Worm (Caenorhabditis elegans) whole organism, L4 larva: Measurements from ENCODE around the gene F48D6.4.

ENCODE experiments used
- F10B5.3 ChIP-seq: sonication (generic microtip); optimal IDR thresholded peaks from 2 replicates; lab custom pipeline; 2016; ENCODE audit warnings: mild to moderate bottlenecking, missing genetic modification characterization, missing compliant biosample characterization
- F37D6.2 ChIP-seq: sonication (generic microtip); optimal IDR thresholded peaks from 2 replicates; lab custom pipeline; 2016; ENCODE audit warnings: mild to moderate bottlenecking, missing genetic modification characterization, missing compliant biosample characterization
- F44E2.7 ChIP-seq: fragments of 200-800 bp; sonication (Bioruptor generic); IDR thresholded peaks from 2 replicates; pipeline ENCODE4 v2.1.2; 2022; ENCODE audit warnings: missing genetic modification characterization, missing compliant biosample characterization
- T26A8.4 ChIP-seq: fragments of 200-800 bp; sonication (Bioruptor generic); IDR thresholded peaks from 2 replicates; pipeline ENCODE4 v1.3.6; 2022; ENCODE audit warnings: missing genetic modification characterization, missing compliant biosample characterization
- Y105C5A.15 ChIP-seq: fragments of 200-800 bp; sonication (Bioruptor generic); IDR thresholded peaks from 2 replicates; pipeline ENCODE4 v1.3.6; 2022; ENCODE audit warnings: missing genetic modification characterization, missing compliant biosample characterization
- ceh-20 ChIP-seq: fragments of 200-800 bp; sonication (Bioruptor generic); IDR thresholded peaks from 2 replicates; pipeline ENCODE4 v1.3.6; 2022; ENCODE audit warnings: missing genetic modification reagents, missing genetic modification characterization, missing compliant biosample characterization
- ceh-28 ChIP-seq: fragments of 150-350 bp; optimal IDR thresholded peaks from 2 replicates; lab custom pipeline; 2014; ENCODE audit warnings: missing biosample characterization, missing genetic modification reagents, missing genetic modification characterization
- ceh-32 ChIP-seq: sonication (generic microtip); optimal IDR thresholded peaks from 2 replicates; lab custom pipeline; 2016; ENCODE audit warnings: mild to moderate bottlenecking, missing genetic modification characterization, missing compliant biosample characterization; ENCODE audit not compliant: poor library complexity
- ceh-82 ChIP-seq: sonication (generic microtip); optimal IDR thresholded peaks from 2 replicates; lab custom pipeline; 2017; ENCODE audit warnings: missing biosample characterization, missing genetic modification characterization
- ces-1 ChIP-seq: fragments of 150-350 bp; sonication (generic microtip); optimal IDR thresholded peaks from 4 replicates; lab custom pipeline; 2014; ENCODE audit warnings: missing biosample characterization, missing genetic modification reagents, missing genetic modification characterization
- daf-12 ChIP-seq: fragments of 150-350 bp; optimal IDR thresholded peaks from 2 replicates; lab custom pipeline; 2014; ENCODE audit warnings: missing biosample characterization, missing genetic modification reagents, missing genetic modification characterization
- daf-8 ChIP-seq: fragments of 200-800 bp; sonication (Bioruptor generic); IDR thresholded peaks from 2 replicates; pipeline ENCODE4 v1.3.6; 2022; ENCODE audit warnings: missing genetic modification characterization, missing compliant biosample characterization
- dmd-9 ChIP-seq: fragments of 200-800 bp; sonication (Bioruptor generic); IDR thresholded peaks from 2 replicates; pipeline ENCODE4 v1.3.6; 2022; ENCODE audit warnings: missing genetic modification reagents, missing genetic modification characterization, missing compliant biosample characterization
- duxl-1 ChIP-seq: sonication (generic microtip); optimal IDR thresholded peaks from 2 replicates; lab custom pipeline; 2016; ENCODE audit warnings: mild to moderate bottlenecking, missing genetic modification characterization, moderate library complexity, missing compliant biosample characterization; ENCODE audit not compliant: poor library complexity
- dve-1 ChIP-seq: sonication (generic microtip); optimal IDR thresholded peaks from 2 replicates; lab custom pipeline; 2017; ENCODE audit warnings: antibody characterized with exemption, mild to moderate bottlenecking, missing genetic modification characterization, missing compliant biosample characterization; ENCODE audit not compliant: insufficient read depth
- fkh-10 ChIP-seq: fragments of 150-350 bp; optimal IDR thresholded peaks from 2 replicates; lab custom pipeline; 2014; ENCODE audit warnings: missing biosample characterization, missing genetic modification reagents, missing genetic modification characterization
- fos-1 ChIP-seq: fragments of 150-350 bp; optimal IDR thresholded peaks from 2 replicates; lab custom pipeline; 2014; ENCODE audit warnings: missing biosample characterization, missing genetic modification characterization
- gei-8 ChIP-seq: fragments of 200-800 bp; sonication (Bioruptor generic); optimal IDR thresholded peaks from 2 replicates; lab custom pipeline; 2018; ENCODE audit warnings: mild to moderate bottlenecking, missing genetic modification characterization, missing compliant biosample characterization
- hif-1 ChIP-seq, 2 experiments: sonication (generic microtip); optimal IDR thresholded peaks; 2 replicates each; lab custom pipeline; 2016 to 2017; ENCODE audit warnings: missing compliant biosample characterization in 2 of 2, missing genetic modification characterization in 2 of 2, missing genetic modification reagents in 2 of 2, missing genotype in 2 of 2, mild to moderate bottlenecking in 1 of 2
- lin-13 ChIP-seq: fragments of 150-350 bp; optimal IDR thresholded peaks from 2 replicates; lab custom pipeline; 2014; ENCODE audit warnings: missing biosample characterization, missing genetic modification reagents, missing genetic modification characterization
- lin-15B ChIP-seq: fragments of 150-350 bp; sonication (generic microtip); optimal IDR thresholded peaks from 3 replicates; lab custom pipeline; 2014; ENCODE audit warnings: missing biosample characterization, missing genetic modification characterization
- lin-29 ChIP-seq: fragments of 200-800 bp; sonication (Bioruptor generic); IDR thresholded peaks from 2 replicates; pipeline ENCODE4 v1.3.6; 2022; ENCODE audit warnings: missing genetic modification reagents, missing genetic modification characterization, missing compliant biosample characterization
- lin-39 ChIP-seq: fragments of 150-350 bp; optimal IDR thresholded peaks from 2 replicates; lab custom pipeline; 2014; ENCODE audit warnings: missing biosample characterization, missing genetic modification reagents, missing genetic modification characterization
- lir-3 ChIP-seq: sonication (generic microtip); optimal IDR thresholded peaks from 2 replicates; lab custom pipeline; 2016; ENCODE audit warnings: mild to moderate bottlenecking, missing genetic modification characterization, missing compliant biosample characterization
- mep-1 ChIP-seq: fragments of 150-350 bp; sonication (generic microtip); optimal IDR thresholded peaks from 3 replicates; lab custom pipeline; 2014; ENCODE audit warnings: missing biosample characterization, missing genetic modification characterization
- mxl-3 ChIP-seq: fragments of 200-800 bp; sonication (Bioruptor generic); optimal IDR thresholded peaks from 2 replicates; lab custom pipeline; 2018; ENCODE audit warnings: mild to moderate bottlenecking, missing genetic modification characterization, missing compliant biosample characterization
- nhr-10 ChIP-seq: fragments of 150-350 bp; optimal IDR thresholded peaks from 2 replicates; lab custom pipeline; 2014; ENCODE audit warnings: missing biosample characterization, missing genetic modification characterization
- nhr-102 ChIP-seq: sonication (generic microtip); optimal IDR thresholded peaks from 2 replicates; lab custom pipeline; 2016; ENCODE audit warnings: mild to moderate bottlenecking, missing genetic modification characterization, moderate library complexity, missing compliant biosample characterization
- nhr-11 ChIP-seq: fragments of 150-350 bp; optimal IDR thresholded peaks from 2 replicates; lab custom pipeline; 2014; ENCODE audit warnings: missing biosample characterization, missing genetic modification characterization
- nhr-111 ChIP-seq: fragments of 200-800 bp; sonication (Bioruptor generic); optimal IDR thresholded peaks from 2 replicates; lab custom pipeline; 2018; ENCODE audit warnings: mild to moderate bottlenecking, missing genetic modification characterization, missing compliant biosample characterization
- nhr-237 ChIP-seq: sonication (generic microtip); optimal IDR thresholded peaks from 2 replicates; lab custom pipeline; 2017; ENCODE audit warnings: missing biosample characterization, missing genetic modification characterization
- nhr-25 ChIP-seq: sonication (generic microtip); optimal IDR thresholded peaks from 2 replicates; lab custom pipeline; 2017; ENCODE audit warnings: missing genetic modification characterization, mild to moderate bottlenecking, missing compliant biosample characterization, antibody characterized with exemption, moderate library complexity, borderline replicate concordance; ENCODE audit not compliant: insufficient read depth
- nhr-28 ChIP-seq: fragments of 150-350 bp; optimal IDR thresholded peaks from 2 replicates; lab custom pipeline; 2014; ENCODE audit warnings: missing biosample characterization, missing genetic modification characterization
- nhr-41 ChIP-seq: fragments of 200-800 bp; sonication (Bioruptor generic); IDR thresholded peaks from 2 replicates; pipeline ENCODE4 v1.3.6; 2022; ENCODE audit warnings: missing genetic modification reagents, missing genetic modification characterization, missing compliant biosample characterization
- nhr-42 ChIP-seq: fragments of 200-800 bp; sonication (Bioruptor generic); IDR thresholded peaks from 2 replicates; pipeline ENCODE4 v1.3.6; 2022; ENCODE audit warnings: missing genetic modification characterization, missing compliant biosample characterization
- nhr-48 ChIP-seq: sonication (generic microtip); optimal IDR thresholded peaks from 2 replicates; lab custom pipeline; 2016; ENCODE audit warnings: mild to moderate bottlenecking, missing genetic modification characterization, missing compliant biosample characterization
- nhr-6 ChIP-seq: fragments of 150-350 bp; optimal IDR thresholded peaks from 2 replicates; lab custom pipeline; 2014; ENCODE audit warnings: missing biosample characterization, missing genetic modification characterization
- nhr-77 ChIP-seq: fragments of 150-350 bp; optimal IDR thresholded peaks from 2 replicates; lab custom pipeline; 2014; ENCODE audit warnings: missing biosample characterization, missing genetic modification characterization
- pha-4 ChIP-seq, 2 experiments: fragments of 150-350 bp in 1 of 2; fragments of 200-800 bp in 1 of 2; sonication (Bioruptor generic) in 1 of 2; IDR thresholded peaks in 1 of 2; optimal IDR thresholded peaks in 1 of 2; 2 replicates each; pipeline versions ENCODE4 v1.3.6 to Lab custom; 2014 to 2022; ENCODE audit warnings: missing genetic modification characterization in 2 of 2, missing genetic modification reagents in 2 of 2, missing biosample characterization in 1 of 2, missing compliant biosample characterization in 1 of 2
- pqm-1 ChIP-seq: sonication (generic microtip); optimal IDR thresholded peaks from 2 replicates; lab custom pipeline; 2017; ENCODE audit warnings: missing biosample characterization, missing genetic modification characterization
- sdz-12 ChIP-seq: fragments of 200-800 bp; sonication (Bioruptor generic); optimal IDR thresholded peaks from 2 replicates; lab custom pipeline; 2018; ENCODE audit warnings: mild to moderate bottlenecking, missing genetic modification characterization, missing compliant biosample characterization
- set-16 ChIP-seq: fragments of 200-800 bp; sonication (Bioruptor generic); IDR thresholded peaks from 2 replicates; pipeline ENCODE4 v1.3.6; 2022; ENCODE audit warnings: missing genetic modification reagents, missing genetic modification characterization, missing compliant biosample characterization
- skn-1 ChIP-seq: fragments of 150-350 bp; optimal IDR thresholded peaks from 2 replicates; lab custom pipeline; 2014; ENCODE audit warnings: missing biosample characterization, missing genetic modification characterization
- snpc-1.2 ChIP-seq: fragments of 200-800 bp; sonication (Bioruptor generic); IDR thresholded peaks from 2 replicates; pipeline ENCODE4 v1.3.6; 2022; ENCODE audit warnings: missing genetic modification reagents, missing genetic modification characterization, missing compliant biosample characterization
- tag-97 ChIP-seq: fragments of 200-800 bp; sonication (Bioruptor generic); IDR thresholded peaks from 2 replicates; pipeline ENCODE4 v1.3.6; 2022; ENCODE audit warnings: missing genetic modification characterization, missing compliant biosample characterization
- tra-1 ChIP-seq: fragments of 200-800 bp; sonication (Bioruptor generic); IDR thresholded peaks from 2 replicates; pipeline ENCODE4 v1.3.6; 2022; ENCODE audit warnings: missing genetic modification reagents, missing genetic modification characterization, missing compliant biosample characterization
- unc-39 ChIP-seq: sonication (generic microtip); optimal IDR thresholded peaks from 2 replicates; lab custom pipeline; 2017; ENCODE audit warnings: missing biosample characterization, missing genetic modification characterization
- zag-1 ChIP-seq: fragments of 150-350 bp; optimal IDR thresholded peaks from 2 replicates; lab custom pipeline; 2014; ENCODE audit warnings: missing biosample characterization, missing genetic modification characterization
- zfp-3 ChIP-seq: fragments of 200-800 bp; sonication (Bioruptor generic); conservative IDR thresholded peaks from 2 replicates; pipeline ENCODE4 v1.3.6; 2022; ENCODE audit warnings: missing genetic modification reagents, missing genetic modification characterization, missing compliant biosample characterization
- ztf-11 ChIP-seq: fragments of 150-350 bp; optimal IDR thresholded peaks from 2 replicates; lab custom pipeline; 2014; ENCODE audit warnings: missing biosample characterization, missing genetic modification characterization
- ztf-7 ChIP-seq: fragments of 150-350 bp; optimal IDR thresholded peaks from 2 replicates; lab custom pipeline; 2014; ENCODE audit warnings: missing biosample characterization, missing genetic modification characterization

The F48D6.4 gene

ce11 chrX:4208495-4208894 lies 38.5 kb downstream of the F48D6.4 start (continued):
- no peak for TF ChIP-seq nhr-6 (tag; lab: Kevin White, UChicago)
- TF ChIP-seq mxl-3 (GFP tag; lab: Kevin White, UChicago): peak; percentile 21
- no peak for TF ChIP-seq nhr-10 (tag; lab: Kevin White, UChicago)
- TF ChIP-seq pha-4 (GFP tag; IDR thresholded peaks at IDR 0.05; lab: Robert Waterston, UW): peak; percentile 64; the same call in 1 of the 2 replicates
- TF ChIP-seq pha-4 (tag; optimal IDR thresholded peaks at IDR 0.05; lab: Kevin White, UChicago): no peak
- no peak for TF ChIP-seq set-16 (GFP tag; lab: Robert Waterston, UW)
- 0 out of 2 replicates have a peak, but pooled peaks have one; percentile 13 for TF ChIP-seq lin-29 (GFP tag; lab: Robert Waterston, UW)
- no peak for TF ChIP-seq Y105C5A.15 (GFP tag; lab: Robert Waterston, UW)
- TF ChIP-seq nhr-111 (GFP tag; lab: Kevin White, UChicago): no peak
- no peak for TF ChIP-seq daf-8 (GFP tag; lab: Robert Waterston, UW)
- TF ChIP-seq lin-39 (tag; lab: Kevin White, UChicago): no peak
- TF ChIP-seq F10B5.3 (tag; lab: Kevin White, UChicago): no peak
- peak; percentile 93 for TF ChIP-seq duxl-1 (tag; lab: Kevin White, UChicago)
- no peak for TF ChIP-seq mep-1
- TF ChIP-seq F37D6.2 (tag; lab: Kevin White, UChicago): no peak
- no peak for TF ChIP-seq lin-13 (GFP tag; lab: Kevin White, UChicago)
- TF ChIP-seq pqm-1 (tag; lab: Kevin White, UChicago): peak; percentile 12
- no peak for TF ChIP-seq hif-1 (tag; optimal IDR thresholded peaks at IDR 0.05; lab: Kevin White, UChicago)
- TF ChIP-seq lir-3 (tag; lab: Kevin White, UChicago): no peak
- peak; percentile 68 for TF ChIP-seq T26A8.4
- TF ChIP-seq unc-39 (tag; lab: Kevin White, UChicago): no peak
- TF ChIP-seq snpc-1.2: no peak
- no peak for TF ChIP-seq ceh-82
- TF ChIP-seq ztf-7 (tag; lab: Kevin White, UChicago): peak; percentile 53
- no peak for TF ChIP-seq daf-12 (tag; lab: Kevin White, UChicago)
- TF ChIP-seq dmd-9: no peak
- TF ChIP-seq nhr-41: no peak
- TF ChIP-seq nhr-42 (GFP tag; lab: Robert Waterston, UW): peak; percentile 93
- TF ChIP-seq fkh-10: no peak
- peak; percentile 56 for TF ChIP-seq nhr-102 (tag; lab: Kevin White, UChicago)
- TF ChIP-seq dve-1 (tag; lab: Kevin White, UChicago): peak; percentile 85
- no peak for TF ChIP-seq zag-1 (tag; lab: Kevin White, UChicago)
- no peak for TF ChIP-seq ceh-32 (tag; lab: Kevin White, UChicago)
- TF ChIP-seq F44E2.7 (GFP tag; lab: Robert Waterston, UW): no peak
- TF ChIP-seq nhr-77 (tag; lab: Kevin White, UChicago): peak; percentile 98
- no peak for TF ChIP-seq lin-15B (tag; lab: Kevin White, UChicago)
- TF ChIP-seq ceh-28: no peak
- 0 out of 2 replicates have a peak, but pooled peaks have one; percentile 18 for TF ChIP-seq tra-1 (GFP tag; lab: Robert Waterston, UW)
- no peak for TF ChIP-seq nhr-25 (tag; lab: Kevin White, UChicago)
- TF ChIP-seq skn-1 (tag; lab: Kevin White, UChicago): no peak
- TF ChIP-seq nhr-28: peak; percentile 69
- no peak for TF ChIP-seq sdz-12 (GFP tag; lab: Kevin White, UChicago)
- TF ChIP-seq tag-97: no peak
- 0 out of 2 replicates have a peak, but pooled peaks have one; percentile 11 for TF ChIP-seq ceh-20 (GFP tag; lab: Robert Waterston, UW)
- peak; percentile 79 for TF ChIP-seq fos-1 (tag; lab: Kevin White, UChicago)
- no peak for TF ChIP-seq gei-8 (GFP tag; lab: Kevin White, UChicago)
- peak; percentile 36 for TF ChIP-seq nhr-237 (tag; lab: Kevin White, UChicago)
- no peak for TF ChIP-seq ces-1 (GFP tag; lab: Kevin White, UChicago)
- TF ChIP-seq nhr-11 (tag; lab: Kevin White, UChicago): peak; percentile 77
- TF ChIP-seq nhr-48: no peak
- no peak for TF ChIP-seq ztf-11 (tag; lab: Kevin White, UChicago)
- 0 out of 2 replicates have a peak, but pooled peaks have one; percentile 22 for TF ChIP-seq zfp-3 (GFP tag; lab: Robert Waterston, UW)
